Fruit fly (Drosophila melanogaster): ENCODE data around the gene alpha-Man-Ib.
A peak's percentile ranks its signal among the peaks of the same experiment; 100 is the strongest.

The alpha-Man-Ib gene

DNA sequence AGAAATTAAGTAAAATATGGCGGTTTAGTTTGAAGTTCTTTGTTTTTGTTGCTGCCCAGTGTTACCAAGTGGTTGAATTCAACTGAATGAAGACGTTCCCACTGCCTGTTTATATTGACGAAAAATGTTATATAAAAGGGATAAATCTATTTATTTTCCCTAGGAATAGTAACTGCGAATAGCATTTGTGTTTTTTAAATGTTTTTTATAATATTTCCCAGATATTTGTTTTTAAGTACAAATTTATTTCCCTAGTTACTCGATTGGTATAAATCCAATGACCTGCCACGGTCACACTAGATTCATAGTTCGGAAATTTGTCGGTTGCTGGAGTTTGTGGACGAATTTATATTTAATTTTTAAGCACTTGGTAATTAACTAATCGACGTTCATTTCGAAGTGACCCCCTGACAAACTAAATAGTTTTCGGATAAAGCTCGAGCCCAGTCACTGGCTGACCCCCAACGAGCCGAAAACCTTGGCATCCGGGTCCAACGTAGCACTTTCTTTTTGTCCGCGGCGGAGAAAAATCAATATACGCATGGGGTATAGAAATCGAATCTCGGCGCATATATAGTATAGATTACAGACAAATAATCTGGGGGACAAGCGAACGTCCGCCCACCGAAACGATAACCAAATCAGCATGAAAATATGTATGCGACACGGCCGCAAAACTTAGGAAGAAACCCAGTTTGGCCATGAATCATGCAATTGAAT, 18.4 kb upstream of the alpha-Man-Ib start, which contains the start of the genes dgt6 and Vha100-1:
Gene dgt6 (minus strand): TSS at position 71 of the 720 bp plus-strand sequence.
Gene Vha100-1 (plus strand): TSS at position 292 of the 720 bp plus-strand sequence.
- no peak for TF ChIP-seq CG6689 (GFP tag; IDR thresholded peaks at IDR 0.05)
- no peak for TF ChIP-seq kah (GFP tag; optimal IDR thresholded peaks at IDR 0.05)
- peak; percentile 13 for TF ChIP-seq CG3995 (GFP tag; optimal IDR thresholded peaks at IDR 0.05)
- no peak for TF ChIP-seq dysf (GFP tag; IDR thresholded peaks at IDR 0.05)
- TF ChIP-seq vfl (GFP tag; optimal IDR thresholded peaks at IDR 0.05), result no peak
- no peak for TF ChIP-seq odd (GFP tag; optimal IDR thresholded peaks at IDR 0.05)
- no peak for TF ChIP-seq Lpt (GFP tag; optimal IDR thresholded peaks at IDR 0.05)
- peak; percentile 18 for TF ChIP-seq HmgZ (tag; optimal IDR thresholded peaks at IDR 0.05)
- no peak for TF ChIP-seq CG14965 (GFP tag; optimal IDR thresholded peaks at IDR 0.05; ENCODE audit: borderline replicate concordance)
- peak; percentile 26 for TF ChIP-seq lab (GFP tag; optimal IDR thresholded peaks at IDR 0.05)
- TF ChIP-seq CrebB (tag; optimal IDR thresholded peaks at IDR 0.05), result no peak
- TF ChIP-seq corto (GFP tag; optimal IDR thresholded peaks at IDR 0.05), result no peak
- no peak for TF ChIP-seq run (tag; optimal IDR thresholded peaks at IDR 0.05)
- TF ChIP-seq CG4707 (GFP tag; optimal IDR thresholded peaks at IDR 0.05), result no peak
- TF ChIP-seq CG3281 (GFP tag; optimal IDR thresholded peaks at IDR 0.05), result no peak
- peak; percentile 32 for TF ChIP-seq Jarid2 (GFP tag; optimal IDR thresholded peaks at IDR 0.05)
- TF ChIP-seq Bteb2 (GFP tag; optimal IDR thresholded peaks at IDR 0.05), result no peak
- no peak for TF ChIP-seq CG10366 (GFP tag; IDR thresholded peaks at IDR 0.05)
- no peak for TF ChIP-seq Gug (GFP tag; IDR thresholded peaks at IDR 0.05)
- no peak for TF ChIP-seq fd64A (GFP tag; optimal IDR thresholded peaks at IDR 0.05)
- TF ChIP-seq CG7357 (GFP tag; IDR thresholded peaks at IDR 0.05), result peak; percentile 98
- TF ChIP-seq YL-1 (GFP tag; optimal IDR thresholded peaks at IDR 0.05), result peak; percentile 39
- peak; percentile 83 for TF ChIP-seq CG9797 (GFP tag; optimal IDR thresholded peaks at IDR 0.05)
- TF ChIP-seq CG2875 (GFP tag; optimal IDR thresholded peaks at IDR 0.05), result no peak
- TF ChIP-seq CG12071 (GFP tag; optimal IDR thresholded peaks at IDR 0.05), result no peak
- TF ChIP-seq CG12299 (tag; optimal IDR thresholded peaks at IDR 0.05), result peak; percentile 15
- TF ChIP-seq amos (GFP tag; IDR thresholded peaks at IDR 0.05; ENCODE audit: partially characterized antibody), result no peak
- TF ChIP-seq CG10543 (GFP tag; optimal IDR thresholded peaks at IDR 0.05), result no peak
- TF ChIP-seq CG11696 (GFP tag; IDR thresholded peaks at IDR 0.05), result no peak
- no peak for TF ChIP-seq al (GFP tag; IDR thresholded peaks at IDR 0.05)
- TF ChIP-seq Dbx (GFP tag; IDR thresholded peaks at IDR 0.05), result peak; percentile 43; the same call in 1 of the 3 replicates
- TF ChIP-seq salm (tag; optimal IDR thresholded peaks at IDR 0.05), result no peak
- no peak for TF ChIP-seq CG7556 (GFP tag; optimal IDR thresholded peaks at IDR 0.05)
- peak; percentile 89 for TF ChIP-seq Aef1 (GFP tag; IDR thresholded peaks at IDR 0.05)
- TF ChIP-seq sna (GFP tag; IDR thresholded peaks at IDR 0.05; ENCODE audit: partially characterized antibody), result no peak
- peak; percentile 42 for TF ChIP-seq Max (GFP tag; optimal IDR thresholded peaks at IDR 0.05)
- TF ChIP-seq Tbp (GFP tag; optimal IDR thresholded peaks at IDR 0.05), result no peak
- TF ChIP-seq CG12219 (GFP tag; optimal IDR thresholded peaks at IDR 0.05), result no peak
- TF ChIP-seq lov (optimal IDR thresholded peaks at IDR 0.05), result no peak
- 0 out of 3 replicates have a peak, but pooled peaks have one; percentile 11 for TF ChIP-seq lov (GFP tag; IDR thresholded peaks at IDR 0.05)
- no peak for TF ChIP-seq CG6654 (GFP tag; optimal IDR thresholded peaks at IDR 0.05)
- TF ChIP-seq usp (GFP tag; optimal IDR thresholded peaks at IDR 0.05), result no peak
- TF ChIP-seq phol (tag; optimal IDR thresholded peaks at IDR 0.05), result peak; percentile 85
- no peak for TF ChIP-seq CG11723 (GFP tag; optimal IDR thresholded peaks at IDR 0.05)
- peak; percentile 59 for TF ChIP-seq CG4617 (GFP tag; optimal IDR thresholded peaks at IDR 0.05; ENCODE audit: borderline replicate concordance)
- no peak for TF ChIP-seq pnt (GFP tag; optimal IDR thresholded peaks at IDR 0.05)
- no peak for TF ChIP-seq gcm (GFP tag; optimal IDR thresholded peaks at IDR 0.05)
- TF ChIP-seq CG6254 (GFP tag; optimal IDR thresholded peaks at IDR 0.05), result no peak
- TF ChIP-seq Hey (tag; optimal IDR thresholded peaks at IDR 0.05), result no peak
- TF ChIP-seq NfI (GFP tag; optimal IDR thresholded peaks at IDR 0.05), result no peak
- peak; percentile 61 for TF ChIP-seq CTCF (GFP tag; optimal IDR thresholded peaks at IDR 0.05)
